Fruit fly (Drosophila melanogaster) whole organism, pupa: ENCODE results near the gene ham.
A peak's percentile ranks its signal among the peaks of the same experiment; 100 is the strongest.

Source experiments
- CG10348 ChIP-seq: fragments of 200-800 bp; sonication (Bioruptor generic); IDR thresholded peaks from 2 replicates; pipeline ENCODE4 v1.3.6; 2022; ENCODE audit warnings: missing biosample characterization, missing genetic modification characterization
- CG32121 ChIP-seq: fragments of 200-800 bp; sonication (Bioruptor generic); IDR thresholded peaks from 2 replicates; pipeline ENCODE4 v1.3.6; 2022; ENCODE audit warnings: missing biosample characterization, missing genetic modification characterization
- CG8159 ChIP-seq: fragments of 200-800 bp; sonication (Bioruptor generic); optimal IDR thresholded peaks from 3 replicates; lab custom pipeline; 2018; ENCODE audit warnings: missing biosample characterization, mild to moderate bottlenecking, missing genetic modification characterization, moderate library complexity
- CG8301 ChIP-seq: fragments of 200-800 bp; sonication (Bioruptor generic); optimal IDR thresholded peaks from 2 replicates; lab custom pipeline; 2018; ENCODE audit warnings: missing biosample characterization, mild to moderate bottlenecking, missing genetic modification characterization
- CG9948 ChIP-seq: fragments of 200-800 bp; sonication (Bioruptor generic); optimal IDR thresholded peaks from 2 replicates; lab custom pipeline; 2018; ENCODE audit warnings: missing biosample characterization, mild to moderate bottlenecking, missing genetic modification characterization, moderate library complexity
- EcR ChIP-seq: fragments of 200-800 bp; sonication (Bioruptor generic); optimal IDR thresholded peaks from 3 replicates; lab custom pipeline; 2019; ENCODE audit warnings: missing biosample characterization, missing genetic modification characterization, mild to moderate bottlenecking, moderate library complexity, missing genetic modification reagents
- Ets98B ChIP-seq: fragments of 200-800 bp; sonication (Bioruptor generic); IDR thresholded peaks from 2 replicates; pipeline ENCODE4 v1.3.6; 2022; ENCODE audit warnings: missing biosample characterization, missing genetic modification characterization
- fd96Ca ChIP-seq: fragments of 200-800 bp; sonication (Bioruptor generic); IDR thresholded peaks from 3 replicates; pipeline ENCODE4 v1.3.6; 2022; ENCODE audit warnings: missing biosample characterization, missing genetic modification characterization
- rn ChIP-seq: fragments of 200-800 bp; sonication (Bioruptor generic); IDR thresholded peaks from 2 replicates; pipeline ENCODE4 v1.3.6; 2022; ENCODE audit warnings: missing biosample characterization, missing genetic modification characterization

dm6 chr2L:18717365-18718011, 75.2 kb downstream of the ham start:
- TF ChIP-seq CG9948 (tag; lab: Kevin White, UChicago) (peak; percentile 47), CG8301 (peak; percentile 39), EcR (GFP tag; lab: Kevin White, UChicago) (no peak), Ets98B (no peak), fd96Ca (GFP tag; lab: Robert Waterston, UW) (no peak; the same call in 2 of the 3 replicates), rn (GFP tag; lab: Robert Waterston, UW) (no peak), CG10348 (GFP tag; lab: Robert Waterston, UW) (no peak), CG32121 (no peak), CG8159 (tag; lab: Kevin White, UChicago) (peak; percentile 39)
